Fruit fly (Drosophila melanogaster): ENCODE data around the gene Or85a.
A peak's percentile ranks its signal among the peaks of the same experiment; 100 is the strongest.

Or85a gene

DNA sequence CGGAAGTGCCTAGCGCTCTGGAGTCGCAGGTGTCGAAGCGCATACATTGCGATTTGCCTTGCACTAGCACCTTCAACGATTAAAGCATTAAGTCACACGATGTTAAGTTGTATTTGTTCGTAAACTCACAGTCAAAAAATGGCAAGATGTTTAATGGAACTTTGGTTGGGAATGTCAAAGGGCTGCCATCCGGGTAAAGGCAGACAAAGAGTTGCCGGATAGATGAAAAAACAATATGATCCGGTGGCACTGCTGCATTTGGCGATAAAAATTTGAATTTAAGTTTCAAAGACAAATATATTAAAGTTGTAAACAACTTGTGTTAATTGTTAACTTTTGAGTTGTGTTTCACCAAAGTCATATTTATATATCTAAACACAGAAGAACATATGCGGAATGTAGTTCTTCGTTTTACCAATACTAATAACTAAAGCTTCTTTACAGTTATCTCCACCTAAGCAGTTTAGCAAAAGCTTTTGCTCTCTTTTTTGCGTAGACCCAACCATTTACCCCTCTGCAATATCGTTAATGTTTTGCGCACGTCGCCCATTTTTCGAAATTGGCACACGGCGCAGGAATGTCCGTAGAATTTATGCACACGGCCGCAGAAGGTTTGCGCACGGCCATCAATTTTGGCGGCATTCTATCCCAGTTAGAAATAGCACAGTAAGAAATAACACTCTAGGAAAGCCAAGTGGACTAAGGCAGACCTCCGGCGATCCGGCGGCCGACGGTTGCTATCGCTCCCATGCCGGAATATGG is 5.0 kb upstream of the Or85a start, which contains the start of gene Coq2:
Gene Coq2, minus strand, starts transcription at position 200 of the 762 bp plus-strand sequence.
- TF ChIP-seq dl (GFP tag; optimal IDR thresholded peaks at IDR 0.05; ENCODE audit: insufficient read depth in 1 of 2, partially characterized antibody in 2 of 2) (peak; percentile 100), dmrt93B (GFP tag; optimal IDR thresholded peaks at IDR 0.05) (no peak), Hnf4 (GFP tag; optimal IDR thresholded peaks at IDR 0.05) (no peak), fru (GFP tag; optimal IDR thresholded peaks at IDR 0.05) (no peak), Rel (GFP tag; optimal IDR thresholded peaks at IDR 0.05) (no peak), Rel (tag; optimal IDR thresholded peaks at IDR 0.05) (no peak), Myc (optimal IDR thresholded peaks at IDR 0.05) (peak; percentile 28), Vsx2 (GFP tag; optimal IDR thresholded peaks at IDR 0.05; ENCODE audit: partially characterized antibody) (peak; percentile 100), lola (GFP tag; optimal IDR thresholded peaks at IDR 0.05) (no peak), h (GFP tag; optimal IDR thresholded peaks at IDR 0.05) (no peak), Sp1 (GFP tag; optimal IDR thresholded peaks at IDR 0.05) (no peak), GATAd (GFP tag; optimal IDR thresholded peaks at IDR 0.05) (no peak), pan (optimal IDR thresholded peaks at IDR 0.05) (no peak), tai (GFP tag; optimal IDR thresholded peaks at IDR 0.05) (no peak), Mio (GFP tag; optimal IDR thresholded peaks at IDR 0.05) (no peak), Hr78 (GFP tag; optimal IDR thresholded peaks at IDR 0.05) (no peak), OdsH (GFP tag; optimal IDR thresholded peaks at IDR 0.05) (no peak), CG32264 (GFP tag; optimal IDR thresholded peaks at IDR 0.05) (no peak), dsf (GFP tag; optimal IDR thresholded peaks at IDR 0.05; ENCODE audit: borderline replicate concordance) (no peak), Abd-B (GFP tag; optimal IDR thresholded peaks at IDR 0.05) (no peak), Dif (GFP tag; optimal IDR thresholded peaks at IDR 0.05; ENCODE audit: partially characterized antibody) (peak; percentile 100), sv (GFP tag; optimal IDR thresholded peaks at IDR 0.05) (no peak), Dfd (GFP tag; optimal IDR thresholded peaks at IDR 0.05) (no peak), Hr83 (GFP tag; optimal IDR thresholded peaks at IDR 0.05; ENCODE audit: poor library complexity, severe bottlenecking) (no peak), Jra (GFP tag; optimal IDR thresholded peaks at IDR 0.05) (no peak), CG9705 (GFP tag; optimal IDR thresholded peaks at IDR 0.05) (no peak), HLH106 (tag; optimal IDR thresholded peaks at IDR 0.05) (no peak), psq (GFP tag; optimal IDR thresholded peaks at IDR 0.05) (no peak), rgr (GFP tag; optimal IDR thresholded peaks at IDR 0.05) (no peak), sage (GFP tag; optimal IDR thresholded peaks at IDR 0.05) (no peak), usp (GFP tag; optimal IDR thresholded peaks at IDR 0.05) (no peak), jim (GFP tag; optimal IDR thresholded peaks at IDR 0.05) (no peak), ey (GFP tag; optimal IDR thresholded peaks at IDR 0.05) (no peak), CrebA (GFP tag; optimal IDR thresholded peaks at IDR 0.05; ENCODE audit: borderline replicate concordance) (no peak), br (GFP tag; optimal IDR thresholded peaks at IDR 0.05) (no peak)

DNA sequence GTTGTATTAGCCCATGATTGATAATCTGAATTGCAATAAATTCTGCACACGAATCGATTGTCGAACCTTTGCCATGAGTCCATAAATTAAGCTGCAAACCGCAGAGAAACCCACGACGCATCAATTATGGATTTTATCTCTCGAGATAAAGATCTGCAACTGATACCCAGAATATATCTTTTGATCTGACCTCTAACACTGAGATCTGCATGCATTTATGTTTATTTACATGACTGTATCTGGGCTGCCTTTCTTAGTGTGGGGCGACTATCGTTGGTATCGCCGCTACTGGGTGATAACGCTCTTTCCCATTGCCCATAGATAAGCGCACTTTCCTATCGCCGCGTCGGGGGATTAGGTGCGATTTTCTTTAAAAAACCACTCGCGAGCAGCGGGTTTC is 4.3 kb upstream of the Or85a start, which contains the start of gene Ctr1B:
Gene Ctr1B, plus strand, starts transcription at position 398 of the 400 bp plus-strand sequence.
- no peak for TF ChIP-seq N (GFP tag; optimal IDR thresholded peaks at IDR 0.05)
- no peak for TF ChIP-seq OdsH (GFP tag; optimal IDR thresholded peaks at IDR 0.05)
- TF ChIP-seq Hnf4 (GFP tag; optimal IDR thresholded peaks at IDR 0.05) = no peak
- peak in 1 of 2 experiments; percentile 9 for TF ChIP-seq dl (GFP tag; optimal IDR thresholded peaks at IDR 0.05; ENCODE audit: insufficient read depth in 1 of 2, partially characterized antibody in 2 of 2)
- TF ChIP-seq rgr (GFP tag; optimal IDR thresholded peaks at IDR 0.05) = no peak
- no peak for TF ChIP-seq pan (optimal IDR thresholded peaks at IDR 0.05)
- no peak for TF ChIP-seq fru (GFP tag; optimal IDR thresholded peaks at IDR 0.05)
- TF ChIP-seq Dif (GFP tag; optimal IDR thresholded peaks at IDR 0.05; ENCODE audit: partially characterized antibody) = peak; percentile 13
- peak; percentile 47 for TF ChIP-seq Vsx2 (GFP tag; optimal IDR thresholded peaks at IDR 0.05; ENCODE audit: partially characterized antibody)

DNA sequence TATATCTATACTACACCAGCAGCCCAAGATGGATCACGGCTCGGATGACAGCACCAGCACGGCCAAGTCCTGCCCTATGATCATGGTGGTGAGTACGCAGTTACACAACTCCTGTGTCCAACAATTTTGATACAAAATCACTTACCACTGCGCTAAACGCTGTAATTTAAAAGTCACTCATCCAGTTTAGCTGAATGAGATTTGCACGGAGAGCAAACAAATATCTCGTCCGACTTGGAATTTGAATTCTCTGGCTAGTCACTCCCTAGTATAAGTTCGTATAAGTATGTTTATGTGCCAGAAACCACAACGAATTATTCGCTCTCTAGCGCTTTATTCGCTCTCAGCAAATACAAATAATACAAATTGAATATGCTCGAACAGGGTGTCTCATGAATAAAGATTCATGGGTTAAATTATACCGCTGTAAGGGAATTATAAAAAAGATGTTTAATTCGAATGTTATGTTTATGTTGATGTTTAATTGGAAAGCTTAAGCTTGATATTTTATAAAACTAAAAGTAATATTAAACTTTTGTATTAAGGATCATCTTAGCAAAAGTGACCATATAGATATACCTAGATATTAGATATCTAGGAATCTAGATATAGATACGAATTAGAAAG is 3.7 kb upstream of the Or85a start:
- TF ChIP-seq Dif (GFP tag; optimal IDR thresholded peaks at IDR 0.05; ENCODE audit: partially characterized antibody) (no peak), Myc (optimal IDR thresholded peaks at IDR 0.05) (no peak), CG32264 (GFP tag; optimal IDR thresholded peaks at IDR 0.05) (no peak), rgr (GFP tag; optimal IDR thresholded peaks at IDR 0.05) (no peak), CrebA (GFP tag; optimal IDR thresholded peaks at IDR 0.05; ENCODE audit: borderline replicate concordance) (no peak), Hr78 (GFP tag; optimal IDR thresholded peaks at IDR 0.05) (no peak), foxo (GFP tag; optimal IDR thresholded peaks at IDR 0.05) (peak in 1 of 2 experiments; percentile 5), psq (GFP tag; optimal IDR thresholded peaks at IDR 0.05) (no peak), woc (GFP tag; optimal IDR thresholded peaks at IDR 0.05) (no peak), HLH106 (tag; optimal IDR thresholded peaks at IDR 0.05) (no peak), Rel (GFP tag; optimal IDR thresholded peaks at IDR 0.05) (no peak), Rel (tag; optimal IDR thresholded peaks at IDR 0.05) (peak; percentile 57), GATAd (GFP tag; optimal IDR thresholded peaks at IDR 0.05) (no peak)
